Fruit fly (Drosophila melanogaster): ENCODE data around the gene IFT57.

- TF ChIP-seq Asciz (GFP tag; optimal IDR thresholded peaks at IDR 0.05) (no peak), CG12219 (GFP tag; optimal IDR thresholded peaks at IDR 0.05) (no peak)
These were observed 26.9 kb downstream of the IFT57 start for dm6 chr2L:3557471-3557870.
